Worm (Caenorhabditis elegans) whole organism, midembryonic: Measurements from ENCODE around the gene dos-2.

Experiments used
- T22C8.4 ChIP-seq: fragments of 200-800 bp; sonication (Bioruptor generic); IDR thresholded peaks from 2 replicates; pipeline ENCODE4 v1.3.6; 2022; ENCODE audit warnings: missing genetic modification characterization, missing compliant biosample characterization
- cog-1 ChIP-seq: sonication (generic microtip); optimal IDR thresholded peaks from 2 replicates; lab custom pipeline; 2016; ENCODE audit warnings: missing genetic modification characterization, missing compliant biosample characterization
- flt-1 ChIP-seq: fragments of 200-800 bp; sonication (Bioruptor generic); IDR thresholded peaks from 2 replicates; pipeline ENCODE4 v1.3.6; 2022; ENCODE audit warnings: missing genetic modification characterization, missing compliant biosample characterization
- klf-2 ChIP-seq: fragments of 200-800 bp; sonication (Bioruptor generic); conservative IDR thresholded peaks from 2 replicates; pipeline ENCODE4 v1.3.6; 2022; ENCODE audit warnings: missing genetic modification reagents, missing genetic modification characterization, missing compliant biosample characterization
- med-1 ChIP-seq: sonication (generic microtip); optimal IDR thresholded peaks from 2 replicates; lab custom pipeline; 2017; ENCODE audit warnings: missing genetic modification characterization, mild to moderate bottlenecking, missing compliant biosample characterization, antibody characterized with exemption, missing genetic modification reagents; ENCODE audit not compliant: insufficient read depth
- ref-1 ChIP-seq: fragments of 200-800 bp; sonication (Bioruptor generic); conservative IDR thresholded peaks from 2 replicates; pipeline ENCODE4 v1.3.6; 2022; ENCODE audit warnings: missing genetic modification reagents, missing genetic modification characterization, missing compliant biosample characterization
- tab-1 ChIP-seq: fragments of 200-800 bp; sonication (Bioruptor generic); IDR thresholded peaks from 2 replicates; pipeline ENCODE4 v1.3.6; 2022; ENCODE audit warnings: missing genetic modification characterization, missing compliant biosample characterization
- ztf-23 ChIP-seq: fragments of 200-800 bp; sonication (Bioruptor generic); IDR thresholded peaks from 2 replicates; pipeline ENCODE4 v1.3.6; 2022; ENCODE audit warnings: missing genetic modification reagents, missing genetic modification characterization, missing compliant biosample characterization
- ztf-29 ChIP-seq: fragments of 200-800 bp; sonication (Bioruptor generic); IDR thresholded peaks from 2 replicates; pipeline ENCODE4 v1.3.6; 2022; ENCODE audit warnings: missing genetic modification reagents, missing genetic modification characterization, missing compliant biosample characterization

The dos-2 gene

DNA sequence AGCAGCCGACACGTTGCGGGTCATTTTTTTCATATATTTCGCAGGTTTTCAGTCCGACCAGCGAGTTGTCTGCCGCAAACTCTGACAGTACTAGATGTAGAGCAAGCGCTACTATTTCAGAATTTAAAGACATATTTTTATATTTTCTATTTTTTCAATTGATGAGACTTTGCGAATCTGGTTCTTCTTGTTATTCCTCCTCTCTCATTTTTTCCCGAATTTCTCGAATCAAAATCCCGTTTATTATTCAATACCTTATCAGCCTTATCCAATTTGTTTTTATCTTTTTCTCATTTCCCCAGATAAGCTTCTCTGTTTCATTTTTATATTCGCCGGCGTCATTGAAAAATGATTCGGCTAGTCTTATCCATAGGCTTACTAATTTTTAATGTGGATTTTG is at the start of gene dos-2:
Gene dos-2, plus strand, starts transcription at position 301 of the 400 bp plus-strand sequence.
- no peak for TF ChIP-seq T22C8.4 (GFP tag; lab: Robert Waterston, UW)
- TF ChIP-seq cog-1 (tag; lab: Kevin White, UChicago) = no peak
- no peak for TF ChIP-seq tab-1 (GFP tag; lab: Robert Waterston, UW)
- no peak for TF ChIP-seq flt-1 (GFP tag; lab: Robert Waterston, UW)
- no peak for TF ChIP-seq ref-1 (GFP tag; lab: Robert Waterston, UW)
- TF ChIP-seq klf-2 = no peak
- no peak for TF ChIP-seq ztf-29 (GFP tag; lab: Robert Waterston, UW)
- TF ChIP-seq ztf-23 (GFP tag; lab: Robert Waterston, UW) = no peak
- TF ChIP-seq med-1 = no peak

- TF ChIP-seq ztf-23 (GFP tag; lab: Robert Waterston, UW) (no peak), med-1 (no peak), T22C8.4 (GFP tag; lab: Robert Waterston, UW) (no peak), klf-2 (no peak), ztf-29 (GFP tag; lab: Robert Waterston, UW) (no peak), cog-1 (tag; lab: Kevin White, UChicago) (no peak)
These were observed 48.1 kb upstream of the dos-2 start, which contains the start of gene plpp-1.1 for ce11 chrII:3927943-3928393. Gene plpp-1.1, minus strand, starts transcription at chrII:3927993.

ce11 chrII:3929446-3929845 is 46.6 kb upstream of the dos-2 start:
- TF ChIP-seq ztf-29 (GFP tag; lab: Robert Waterston, UW) (no peak), tab-1 (GFP tag; lab: Robert Waterston, UW) (no peak), klf-2 (no peak), cog-1 (tag; lab: Kevin White, UChicago) (no peak)

DNA sequence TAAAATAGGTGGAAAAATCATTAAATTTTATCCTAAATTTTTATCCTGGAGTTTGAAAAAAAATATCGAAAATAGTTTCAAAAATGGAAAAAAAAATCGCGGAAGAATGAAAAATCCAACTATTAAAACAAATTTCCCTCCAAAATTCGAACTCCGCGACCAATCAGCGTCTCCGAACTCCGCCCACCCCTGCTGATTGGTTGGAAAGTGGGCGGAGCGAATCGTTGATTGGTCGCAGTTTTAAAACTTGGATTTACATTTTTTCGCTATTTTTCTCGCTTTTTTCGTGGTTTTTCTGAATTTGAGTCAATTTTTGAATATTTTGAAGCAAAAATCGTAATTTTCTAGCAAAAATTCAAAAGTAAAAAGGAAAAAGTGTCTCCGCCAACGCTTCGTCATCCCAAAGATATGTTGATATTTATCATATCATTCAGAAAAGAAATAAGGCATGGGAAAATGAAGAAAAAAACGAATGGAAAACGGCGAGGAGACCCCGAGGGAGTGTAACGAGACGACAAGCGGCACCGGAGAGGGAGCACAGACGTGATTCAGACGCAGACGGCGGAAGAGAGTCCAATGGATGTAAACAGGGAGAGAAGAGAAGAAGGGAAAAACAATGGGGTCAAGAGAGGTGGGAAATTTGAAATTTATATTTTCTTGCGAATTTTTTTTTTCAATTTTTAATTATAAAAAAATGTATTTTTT is 45.4 kb upstream of the dos-2 start:
- no peak for TF ChIP-seq flt-1 (GFP tag; lab: Robert Waterston, UW)
- no peak for TF ChIP-seq T22C8.4 (GFP tag; lab: Robert Waterston, UW)
- TF ChIP-seq cog-1 (tag; lab: Kevin White, UChicago) = peak; percentile 8

DNA sequence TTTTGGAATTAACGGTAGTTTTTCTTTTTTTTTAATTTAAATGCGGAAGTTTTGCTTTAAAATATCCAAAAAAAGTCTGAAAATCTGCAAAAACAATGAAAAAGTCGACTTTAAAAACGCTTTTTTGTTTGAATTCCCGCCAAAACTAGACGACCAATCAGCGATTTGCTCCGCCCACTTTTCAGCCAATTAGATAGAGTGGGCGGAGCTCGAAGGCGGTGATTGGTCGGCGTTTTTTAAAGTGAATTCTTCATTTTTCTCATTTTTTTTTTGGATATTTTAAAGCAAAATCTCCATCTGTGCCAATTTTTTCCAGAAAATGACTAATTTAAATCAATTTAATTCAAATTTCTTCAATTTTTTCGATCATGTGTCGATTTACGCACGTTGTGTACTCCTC is 44.8 kb upstream of the dos-2 start:
- TF ChIP-seq ztf-29 (GFP tag; lab: Robert Waterston, UW) (no peak), tab-1 (GFP tag; lab: Robert Waterston, UW) (no peak), med-1 (no peak)

DNA sequence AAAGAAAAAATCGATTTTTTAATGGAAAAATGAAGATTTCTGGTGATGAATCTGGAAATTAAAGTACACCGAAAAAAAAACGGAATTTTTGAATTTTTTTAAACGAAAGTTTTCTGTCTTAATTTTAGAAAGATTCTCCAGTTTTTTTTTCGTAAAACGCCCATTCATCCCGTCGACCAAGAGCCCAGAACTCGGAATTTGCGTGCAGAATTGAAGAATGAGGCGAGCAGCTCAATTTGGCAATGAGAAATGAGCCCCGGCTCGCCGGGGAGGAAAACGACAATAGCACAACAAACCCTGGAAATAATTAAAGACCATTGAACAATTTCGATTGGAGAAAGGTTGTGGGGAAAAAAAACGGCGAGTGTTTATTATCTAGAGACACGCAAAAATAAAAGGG is 44.2 kb upstream of the dos-2 start:
- TF ChIP-seq T22C8.4 (GFP tag; lab: Robert Waterston, UW) (no peak), ztf-23 (GFP tag; lab: Robert Waterston, UW) (no peak), cog-1 (tag; lab: Kevin White, UChicago) (no peak), med-1 (no peak), ref-1 (GFP tag; lab: Robert Waterston, UW) (no peak), klf-2 (no peak), flt-1 (GFP tag; lab: Robert Waterston, UW) (no peak), ztf-29 (GFP tag; lab: Robert Waterston, UW) (no peak)

ce11 chrII:3933640-3934039 is 42.4 kb upstream of the dos-2 start, which contains the start of gene Y14H12B.2:
Gene Y14H12B.2, minus strand, starts transcription at chrII:3933740.
- no peak for TF ChIP-seq T22C8.4 (GFP tag; lab: Robert Waterston, UW)
- TF ChIP-seq med-1 = no peak
- no peak for TF ChIP-seq ztf-23 (GFP tag; lab: Robert Waterston, UW)
- TF ChIP-seq klf-2 = no peak
- no peak for TF ChIP-seq ref-1 (GFP tag; lab: Robert Waterston, UW)
- TF ChIP-seq cog-1 (tag; lab: Kevin White, UChicago) = no peak
- no peak for TF ChIP-seq flt-1 (GFP tag; lab: Robert Waterston, UW)
- TF ChIP-seq ztf-29 (GFP tag; lab: Robert Waterston, UW) = no peak

DNA sequence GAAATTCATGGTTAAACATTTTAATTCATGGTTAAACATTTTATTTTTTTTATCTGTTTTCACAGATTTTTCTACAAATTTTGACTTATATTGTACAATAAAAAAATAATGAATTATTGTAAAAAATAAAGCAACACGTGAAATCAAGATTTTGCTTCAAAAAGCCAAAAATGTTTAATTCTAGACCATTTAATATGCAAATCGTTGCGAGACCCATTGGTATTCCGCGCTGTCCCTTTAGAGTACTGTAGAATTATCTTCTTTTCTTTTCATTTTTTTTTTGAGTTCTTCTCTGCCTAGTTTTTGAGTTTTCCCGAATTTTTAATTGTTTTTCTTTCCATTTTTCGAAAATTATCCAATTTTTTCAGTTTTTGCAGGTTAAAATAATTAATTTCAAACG is 42.0 kb upstream of the dos-2 start, which contains the start of gene Y14H12B.1:
Gene Y14H12B.1, plus strand, starts transcription at position 363 of the 400 bp plus-strand sequence.
- TF ChIP-seq cog-1 (tag; lab: Kevin White, UChicago) = no peak
- no peak for TF ChIP-seq T22C8.4 (GFP tag; lab: Robert Waterston, UW)
- TF ChIP-seq ref-1 (GFP tag; lab: Robert Waterston, UW) = no peak
- TF ChIP-seq klf-2 = no peak
- no peak for TF ChIP-seq ztf-29 (GFP tag; lab: Robert Waterston, UW)
- TF ChIP-seq med-1 = no peak

- TF ChIP-seq ztf-29 (GFP tag; lab: Robert Waterston, UW) (no peak), flt-1 (GFP tag; lab: Robert Waterston, UW) (no peak), tab-1 (GFP tag; lab: Robert Waterston, UW) (no peak), ztf-23 (GFP tag; lab: Robert Waterston, UW) (no peak), med-1 (no peak), T22C8.4 (GFP tag; lab: Robert Waterston, UW) (no peak), ref-1 (GFP tag; lab: Robert Waterston, UW) (no peak), klf-2 (no peak), cog-1 (tag; lab: Kevin White, UChicago) (no peak)
These were observed 40.9 kb upstream of the dos-2 start for ce11 chrII:3935098-3935497.

DNA sequence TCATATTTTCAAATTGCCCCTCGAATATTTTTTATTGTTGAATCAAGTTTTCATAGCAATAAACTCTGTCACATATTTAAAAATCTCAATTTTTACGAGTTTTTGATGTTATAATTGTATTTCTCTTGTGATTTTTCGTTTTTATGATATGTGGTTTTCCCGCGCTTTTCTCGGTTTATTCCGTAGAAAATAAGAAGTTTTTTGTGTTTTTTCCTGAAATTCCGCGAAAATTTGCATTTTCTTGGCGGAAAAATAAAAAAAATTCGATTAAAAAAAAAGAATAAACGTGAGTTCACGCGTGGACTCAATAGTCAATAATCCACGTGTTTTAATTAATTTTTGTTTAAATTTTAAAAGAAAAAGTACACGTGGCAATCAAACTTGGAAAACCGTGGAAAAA is 40.1 kb upstream of the dos-2 start:
- TF ChIP-seq ref-1 (GFP tag; lab: Robert Waterston, UW) (no peak), med-1 (no peak), flt-1 (GFP tag; lab: Robert Waterston, UW) (no peak), ztf-23 (GFP tag; lab: Robert Waterston, UW) (no peak), cog-1 (tag; lab: Kevin White, UChicago) (no peak), tab-1 (GFP tag; lab: Robert Waterston, UW) (no peak), klf-2 (no peak), ztf-29 (GFP tag; lab: Robert Waterston, UW) (no peak), T22C8.4 (GFP tag; lab: Robert Waterston, UW) (no peak)
